Worm (Caenorhabditis elegans): ENCODE results near the gene ccep-97.

The ccep-97 gene

ce11 chrV:4791569-4791968 lies 26.9 kb downstream of the ccep-97 start, which contains the start of gene R02F11.11:
Gene R02F11.11 (plus strand): TSS chrV:4791869.
- TF ChIP-seq ceh-22 (tag; optimal IDR thresholded peaks at IDR 0.05) (no peak), tbx-7 (tag; optimal IDR thresholded peaks at IDR 0.05) (no peak), che-1 (tag; optimal IDR thresholded peaks at IDR 0.05) (no peak), ceh-18 (tag; optimal IDR thresholded peaks at IDR 0.05) (no peak), unc-55 (GFP tag; optimal IDR thresholded peaks at IDR 0.05) (no peak)

DNA sequence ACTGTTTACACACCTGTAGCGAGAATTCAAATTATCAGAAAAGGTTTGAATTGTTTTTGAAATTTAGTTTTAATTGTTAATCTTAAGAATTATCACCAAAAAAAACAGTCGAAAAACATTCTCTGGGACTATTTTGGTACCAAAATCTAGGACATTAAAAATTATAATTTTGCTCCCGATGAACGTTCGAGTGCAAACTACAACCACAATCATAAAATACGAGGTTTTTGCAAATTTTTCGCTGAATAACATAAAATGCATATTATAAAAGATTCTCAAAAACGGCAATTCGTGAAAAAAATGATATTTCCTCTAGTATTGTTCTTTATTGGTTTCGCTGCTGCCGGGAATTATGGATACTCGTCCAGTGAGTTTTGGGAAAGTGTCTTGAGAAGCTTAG lies 28.1 kb downstream of the ccep-97 start, which contains the start of gene R02F11.12:
Gene R02F11.12 (plus strand): TSS at position 301 of the 400 bp plus-strand sequence.
- TF ChIP-seq dve-1 (tag; optimal IDR thresholded peaks at IDR 0.05) (no peak), syd-9 (tag; optimal IDR thresholded peaks at IDR 0.05) (no peak), K09A11.1 (tag; optimal IDR thresholded peaks at IDR 0.05; ENCODE audit: insufficient read depth) (no peak), ahr-1 (tag; optimal IDR thresholded peaks at IDR 0.05) (no peak), sdc-2 (tag; optimal IDR thresholded peaks at IDR 0.05) (no peak), zip-5 (tag; optimal IDR thresholded peaks at IDR 0.05) (no peak), fkh-6 (tag; optimal IDR thresholded peaks at IDR 0.05) (no peak), npax-4 (tag; optimal IDR thresholded peaks at IDR 0.05) (no peak), ceh-14 (tag; optimal IDR thresholded peaks at IDR 0.05) (no peak), ceh-48 (tag; optimal IDR thresholded peaks at IDR 0.05) (no peak)

ce11 chrV:4788823-4789222 lies 29.6 kb downstream of the ccep-97 start, which contains the start of gene R02F11.10:
Gene R02F11.10 (plus strand): TSS chrV:4789123.
- TF ChIP-seq ceh-24 (tag; optimal IDR thresholded peaks at IDR 0.05): no peak
- no peak for TF ChIP-seq elt-4 (tag; optimal IDR thresholded peaks at IDR 0.05)
- TF ChIP-seq fkh-10 (GFP tag; optimal IDR thresholded peaks at IDR 0.05): no peak
- TF ChIP-seq unc-86 (tag; optimal IDR thresholded peaks at IDR 0.05): no peak

DNA sequence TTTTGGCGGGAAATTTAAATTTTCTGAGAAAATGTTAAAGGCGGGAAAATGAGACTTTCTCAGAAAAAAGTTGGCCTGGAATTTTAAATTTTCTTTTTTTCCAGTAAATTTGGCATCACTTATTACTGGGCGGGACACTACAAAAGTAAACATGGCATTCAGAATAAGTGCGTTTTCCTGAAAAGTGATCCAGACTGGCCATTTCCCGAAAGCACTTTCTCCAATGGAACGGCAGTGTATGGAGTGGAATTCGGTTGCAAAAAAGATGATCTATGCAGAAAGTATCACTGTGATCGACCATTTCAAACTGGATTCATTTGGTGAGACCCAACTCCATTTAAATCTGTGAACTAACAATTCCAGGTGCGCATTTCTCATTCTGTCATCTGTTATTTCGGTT lies 30.6 kb downstream of the ccep-97 start:
- TF ChIP-seq sox-2 (GFP tag; IDR thresholded peaks at IDR 0.05): no peak
- TF ChIP-seq unc-55 (GFP tag; optimal IDR thresholded peaks at IDR 0.05): no peak
- TF ChIP-seq fkh-6 (tag; optimal IDR thresholded peaks at IDR 0.05): no peak
- TF ChIP-seq nhr-11 (tag; optimal IDR thresholded peaks at IDR 0.05): no peak
- no peak for TF ChIP-seq K09A11.1 (tag; optimal IDR thresholded peaks at IDR 0.05; ENCODE audit: insufficient read depth)
- TF ChIP-seq unc-86 (tag; optimal IDR thresholded peaks at IDR 0.05): no peak
- no peak for TF ChIP-seq unc-3 (GFP tag; conservative IDR thresholded peaks at IDR 0.05)
- no peak for TF ChIP-seq unc-3 (tag; optimal IDR thresholded peaks at IDR 0.05)
- TF ChIP-seq ceh-45 (GFP tag; IDR thresholded peaks at IDR 0.05): no peak
- no peak for TF ChIP-seq Y22D7AL.16 (tag; optimal IDR thresholded peaks at IDR 0.05)
- no peak for TF ChIP-seq pha-2 (tag; optimal IDR thresholded peaks at IDR 0.05)
- no peak for TF ChIP-seq odd-2 (tag; optimal IDR thresholded peaks at IDR 0.05)
- TF ChIP-seq rnt-1 (tag; optimal IDR thresholded peaks at IDR 0.05): no peak
- no peak for TF ChIP-seq nfya-1 (tag; optimal IDR thresholded peaks at IDR 0.05)
- TF ChIP-seq ceh-18 (tag; optimal IDR thresholded peaks at IDR 0.05): no peak
- no peak for TF ChIP-seq pqm-1 (tag; optimal IDR thresholded peaks at IDR 0.05)
- TF ChIP-seq ztf-16 (tag; optimal IDR thresholded peaks at IDR 0.05): no peak

ce11 chrV:4787166-4787565 lies 31.3 kb downstream of the ccep-97 start, which contains the start of gene R02F11.9:
Gene R02F11.9 (plus strand): TSS chrV:4787466.
- TF ChIP-seq ceh-22 (tag; optimal IDR thresholded peaks at IDR 0.05) (no peak), ztf-16 (tag; optimal IDR thresholded peaks at IDR 0.05) (no peak), F13H6.1 (tag; optimal IDR thresholded peaks at IDR 0.05) (no peak), tbx-2 (tag; optimal IDR thresholded peaks at IDR 0.05) (no peak), madf-2 (tag; optimal IDR thresholded peaks at IDR 0.05) (no peak), nfya-1 (tag; optimal IDR thresholded peaks at IDR 0.05) (no peak), K02D7.2 (tag; optimal IDR thresholded peaks at IDR 0.05) (no peak), hlh-30 (tag; optimal IDR thresholded peaks at IDR 0.05; ENCODE audit: insufficient read depth) (no peak), sox-2 (GFP tag; IDR thresholded peaks at IDR 0.05) (no peak), pax-1 (tag; optimal IDR thresholded peaks at IDR 0.05) (no peak), ceh-19 (GFP tag; optimal IDR thresholded peaks at IDR 0.05) (no peak)

All from whole organism, late embryonic.